Worm (Caenorhabditis elegans): ENCODE results near the gene tsp-5.

DNA sequence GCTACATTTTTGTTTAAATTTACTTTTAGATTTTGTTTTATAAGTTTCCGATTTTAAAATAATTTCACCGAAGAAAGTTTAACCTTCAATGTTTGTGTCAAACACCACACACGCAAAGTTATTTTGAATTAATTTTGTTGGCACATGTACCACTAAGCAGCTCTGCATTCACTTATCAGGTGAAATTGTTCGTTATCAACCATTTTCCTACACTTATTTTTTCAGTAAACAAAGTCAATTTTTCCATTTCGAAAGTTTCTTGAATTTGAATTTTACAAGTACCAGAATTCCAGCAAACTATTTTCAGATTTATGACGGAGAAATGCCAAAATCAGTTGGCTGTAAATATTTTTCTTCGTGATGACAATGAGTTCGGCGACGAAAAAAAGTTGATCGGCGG, 27.7 kb upstream of the tsp-5 start, which contains the start of gene C08F11.3:
- TF ChIP-seq nhr-76 (tag; optimal IDR thresholded peaks at IDR 0.05) (no peak), elt-3 (tag; optimal IDR thresholded peaks at IDR 0.05) (no peak), unc-62 (GFP tag; optimal IDR thresholded peaks at IDR 0.05) (no peak), lsy-12 (tag; optimal IDR thresholded peaks at IDR 0.05) (no peak), mdl-1 (tag; optimal IDR thresholded peaks at IDR 0.05) (no peak)
